Fruit fly (Drosophila melanogaster) whole organism, adult: Measurements from ENCODE around the gene tho2.

ENCODE experiments used
- CG11617 ChIP-seq: fragments of 200-800 bp; sonication (Bioruptor generic); optimal IDR thresholded peaks from 2 replicates; lab custom pipeline; 2017; ENCODE audit warnings: mild to moderate bottlenecking, missing biosample characterization, missing genetic modification reagents, missing genetic modification characterization
- CG12768 ChIP-seq: fragments of 200-800 bp; sonication (Bioruptor generic); optimal IDR thresholded peaks from 2 replicates; lab custom pipeline; 2017; ENCODE audit warnings: missing biosample characterization, missing genetic modification characterization, mild to moderate bottlenecking, moderate library complexity, missing genetic modification reagents
- CG14711 ChIP-seq: fragments of 200-800 bp; sonication (Bioruptor generic); optimal IDR thresholded peaks from 2 replicates; lab custom pipeline; 2018; ENCODE audit warnings: missing biosample characterization, mild to moderate bottlenecking, missing genetic modification characterization, moderate library complexity
- CG1620 ChIP-seq: fragments of 200-800 bp; sonication (Bioruptor generic); optimal IDR thresholded peaks from 2 replicates; lab custom pipeline; 2016; ENCODE audit warnings: missing biosample characterization, missing genetic modification characterization
- CG33017 ChIP-seq: fragments of 200-800 bp; sonication (Bioruptor generic); optimal IDR thresholded peaks from 2 replicates; lab custom pipeline; 2018; ENCODE audit warnings: missing biosample characterization, mild to moderate bottlenecking, missing genetic modification characterization, moderate library complexity
- CG5204 ChIP-seq: fragments of 200-800 bp; sonication (Bioruptor generic); optimal IDR thresholded peaks from 2 replicates; lab custom pipeline; 2016; ENCODE audit warnings: missing biosample characterization, missing genetic modification characterization
- CG7045 ChIP-seq: fragments of 200-800 bp; sonication (Bioruptor generic); optimal IDR thresholded peaks from 2 replicates; lab custom pipeline; 2017; ENCODE audit warnings: missing biosample characterization, mild to moderate bottlenecking, missing genetic modification characterization
- CG7101 ChIP-seq: fragments of 200-800 bp; sonication (Bioruptor generic); optimal IDR thresholded peaks from 2 replicates; lab custom pipeline; 2018; ENCODE audit warnings: missing biosample characterization, mild to moderate bottlenecking, missing genetic modification characterization, moderate library complexity
- Clk ChIP-seq: fragments of 200-800 bp; sonication (Bioruptor generic); optimal IDR thresholded peaks from 2 replicates; lab custom pipeline; 2017; ENCODE audit warnings: missing biosample characterization, missing genetic modification characterization
- Crg-1 ChIP-seq: fragments of 200-800 bp; sonication (Bioruptor generic); optimal IDR thresholded peaks from 2 replicates; lab custom pipeline; 2016; ENCODE audit warnings: missing biosample characterization, missing genetic modification characterization
- Hr96 ChIP-seq: fragments of 200-800 bp; sonication (Bioruptor generic); optimal IDR thresholded peaks from 2 replicates; lab custom pipeline; 2016; ENCODE audit warnings: missing biosample characterization, missing genetic modification characterization
- Mnt ChIP-seq: fragments of 200-800 bp; sonication (Bioruptor generic); optimal IDR thresholded peaks from 2 replicates; lab custom pipeline; 2016; ENCODE audit warnings: missing biosample characterization, mild to moderate bottlenecking, missing genetic modification characterization
- bab1 ChIP-seq: fragments of 200-800 bp; sonication (Bioruptor generic); optimal IDR thresholded peaks from 3 replicates; lab custom pipeline; 2019; ENCODE audit warnings: missing biosample characterization, mild to moderate bottlenecking, missing genetic modification characterization, moderate library complexity
- cic ChIP-seq: fragments of 200-800 bp; sonication (Bioruptor generic); optimal IDR thresholded peaks from 2 replicates; lab custom pipeline; 2017; ENCODE audit warnings: missing biosample characterization, mild to moderate bottlenecking, missing genetic modification characterization, moderate library complexity
- cnc ChIP-seq, 2 experiments: fragments of >200 bp; optimal IDR thresholded peaks; 2 replicates each; lab custom pipeline; 2017
- kay ChIP-seq: fragments of 200-800 bp; sonication (Bioruptor generic); peaks from one replicate; lab custom pipeline; 2016; ENCODE audit warnings: missing biosample characterization, missing genetic modification characterization, borderline replicate concordance
- ovo ChIP-seq: fragments of 200-800 bp; sonication (Bioruptor generic); optimal IDR thresholded peaks from 2 replicates; lab custom pipeline; 2016; ENCODE audit warnings: missing biosample characterization, missing genetic modification characterization
- pad ChIP-seq: fragments of 200-800 bp; sonication (Bioruptor generic); optimal IDR thresholded peaks from 3 replicates; lab custom pipeline; 2017; ENCODE audit warnings: missing biosample characterization, missing genetic modification characterization, mild to moderate bottlenecking, moderate library complexity, missing genetic modification reagents
- tj ChIP-seq: fragments of 200-800 bp; sonication (Bioruptor generic); optimal IDR thresholded peaks from 3 replicates; lab custom pipeline; 2017; ENCODE audit warnings: missing biosample characterization, mild to moderate bottlenecking, missing genetic modification characterization, moderate library complexity
- toe ChIP-seq: fragments of 200-800 bp; sonication (Bioruptor generic); optimal IDR thresholded peaks from 2 replicates; lab custom pipeline; 2016; ENCODE audit warnings: missing biosample characterization, missing genetic modification characterization

The tho2 gene

DNA sequence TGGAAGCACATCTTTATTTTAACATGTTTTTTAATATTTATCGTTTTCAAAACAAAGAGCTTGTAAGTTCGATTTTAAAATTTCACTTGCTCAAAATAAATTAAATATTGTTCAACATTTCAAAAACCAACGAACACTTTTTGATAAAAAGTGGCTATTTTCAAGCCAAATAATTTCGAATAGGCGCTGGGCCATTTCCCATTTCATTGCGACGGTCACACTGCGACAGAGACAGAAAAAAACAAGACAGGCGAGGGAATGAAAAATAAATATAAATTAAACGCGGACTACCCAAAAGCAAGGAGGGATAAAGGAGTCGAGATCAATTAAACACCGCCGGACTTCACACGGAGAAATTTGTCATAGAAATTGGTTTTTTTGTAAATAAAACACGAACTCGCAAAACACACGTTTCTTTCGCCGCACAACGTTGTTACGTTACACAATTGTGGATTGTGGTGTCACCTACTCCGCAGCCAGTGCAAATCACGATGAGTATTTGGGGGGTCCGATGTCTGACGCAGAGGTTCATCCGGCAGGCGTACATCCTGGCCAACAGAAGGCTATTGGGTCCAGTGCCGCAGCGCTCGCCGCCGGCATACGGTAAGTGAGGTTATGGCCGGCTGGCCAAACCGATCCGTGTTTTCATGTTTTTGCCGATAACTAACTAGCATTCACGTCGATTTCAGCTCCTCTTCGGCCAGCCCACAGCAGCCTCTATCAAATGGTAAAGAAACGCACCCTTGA lies 6.7 kb upstream of the tho2 start, which contains the start of gene AIF:
TSS of gene AIF (plus strand) at position 211 of the 747 bp plus-strand sequence.
- peak; percentile 55 for TF ChIP-seq Mnt (GFP tag; lab: Kevin White, UChicago)
- TF ChIP-seq pad (GFP tag; lab: Kevin White, UChicago): no peak
- no peak for TF ChIP-seq ovo (GFP tag; lab: Kevin White, UChicago)
- TF ChIP-seq toe: no peak
- TF ChIP-seq CG7101 (tag; lab: Kevin White, UChicago): peak; percentile 21
- TF ChIP-seq CG11617: peak; percentile 45
- no peak for TF ChIP-seq Hr96 (GFP tag; lab: Kevin White, UChicago)
- TF ChIP-seq cic (GFP tag; lab: Kevin White, UChicago): no peak

DNA sequence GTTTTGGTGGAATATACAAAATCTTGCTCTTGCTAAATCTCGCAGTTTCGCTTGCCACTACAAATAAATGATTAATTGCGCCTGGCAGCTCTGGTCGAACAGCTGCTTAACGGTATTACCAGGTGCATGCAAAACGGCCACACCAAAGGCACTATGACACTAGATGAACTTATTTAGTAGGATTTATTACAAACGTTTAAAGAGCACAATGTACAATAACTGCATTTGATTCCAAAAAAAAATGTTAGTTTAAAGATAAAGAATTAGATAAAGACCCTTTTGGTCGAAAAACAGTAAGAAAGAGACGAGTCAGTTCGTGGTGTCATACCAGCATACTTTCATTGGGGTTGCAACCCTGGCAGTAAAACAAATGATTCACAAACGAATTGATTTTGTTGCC lies 2.2 kb upstream of the tho2 start, which contains the start of the genes CG11723 and Tbcd:
TSS of gene CG11723 (minus strand) at position 68 of the 400 bp plus-strand sequence.
TSS of gene Tbcd (plus strand) at position 311 of the 400 bp plus-strand sequence.
- TF ChIP-seq Mnt (GFP tag; lab: Kevin White, UChicago) (peak; percentile 79), Clk (GFP tag; lab: Kevin White, UChicago) (peak; percentile 67), kay (GFP tag; lab: Kevin White, UChicago) (no peak), cic (GFP tag; lab: Kevin White, UChicago) (peak; percentile 55), ovo (GFP tag; lab: Kevin White, UChicago) (peak; percentile 86), cnc (optimal IDR thresholded peaks at IDR 0.05; lab: Kevin White, UChicago) (no peak), CG1620 (GFP tag; lab: Kevin White, UChicago) (peak; percentile 92), CG5204 (GFP tag; lab: Kevin White, UChicago) (no peak), CG7101 (tag; lab: Kevin White, UChicago) (peak; percentile 93), bab1 (GFP tag; lab: Kevin White, UChicago) (peak; percentile 97), Hr96 (GFP tag; lab: Kevin White, UChicago) (no peak), CG12768 (GFP tag; lab: Kevin White, UChicago) (peak; percentile 87), CG14711 (tag; lab: Kevin White, UChicago) (peak; percentile 99), tj (peak; percentile 75), Crg-1 (peak; percentile 90), pad (GFP tag; lab: Kevin White, UChicago) (peak; percentile 70), CG11617 (peak; percentile 91), CG7045 (GFP tag; lab: Kevin White, UChicago) (peak; percentile 92), CG33017 (tag; lab: Kevin White, UChicago) (peak; percentile 90)

DNA sequence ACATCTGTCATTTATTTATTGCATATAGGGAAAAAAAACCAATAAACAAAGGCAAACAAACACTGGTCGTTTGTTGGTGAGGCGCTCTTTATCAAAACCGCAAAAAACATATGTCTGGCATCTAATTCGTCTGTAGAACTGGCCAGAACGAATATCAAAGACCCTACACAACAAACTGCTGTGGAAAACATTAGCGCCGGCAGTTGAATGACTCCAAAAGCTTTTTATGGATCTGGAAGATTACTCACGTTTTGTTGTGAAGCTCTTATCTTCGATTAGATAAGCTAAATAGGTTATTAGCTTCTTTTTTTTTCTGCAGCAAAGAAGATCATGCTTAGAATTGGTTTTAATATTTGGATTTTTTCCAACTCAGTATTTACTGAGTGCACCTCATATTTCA lies 12.0 kb downstream of the tho2 start:
- TF ChIP-seq CG12768 (GFP tag; lab: Kevin White, UChicago) (no peak), CG14711 (tag; lab: Kevin White, UChicago) (peak; percentile 7), Crg-1 (peak; percentile 10), bab1 (GFP tag; lab: Kevin White, UChicago) (peak; percentile 15), CG11617 (no peak), CG33017 (tag; lab: Kevin White, UChicago) (peak; percentile 21), CG7101 (tag; lab: Kevin White, UChicago) (peak; percentile 16)

DNA sequence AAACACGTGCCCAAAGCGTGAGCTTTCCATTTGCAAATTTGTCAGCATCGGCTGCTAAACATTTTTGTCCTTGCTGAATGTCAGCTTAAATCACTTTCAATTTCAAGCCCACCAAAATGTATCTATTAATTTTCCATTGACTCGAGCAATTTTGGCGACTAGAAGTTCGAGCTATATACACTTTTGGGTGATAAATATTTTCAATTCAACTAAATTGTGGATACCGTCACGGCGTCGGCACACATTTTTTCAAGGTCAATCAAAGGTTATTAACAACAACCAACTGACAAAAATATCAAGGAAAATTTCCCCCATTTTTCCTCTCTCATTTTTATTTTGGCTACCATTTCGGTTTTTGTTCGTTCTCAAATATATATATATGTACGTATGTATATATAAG lies 12.8 kb downstream of the tho2 start:
- TF ChIP-seq kay (GFP tag; lab: Kevin White, UChicago): peak; percentile 85
- TF ChIP-seq cnc (optimal IDR thresholded peaks at IDR 0.05; lab: Kevin White, UChicago): no peak
- TF ChIP-seq CG7045 (GFP tag; lab: Kevin White, UChicago): no peak
- TF ChIP-seq CG7101 (tag; lab: Kevin White, UChicago): no peak

DNA sequence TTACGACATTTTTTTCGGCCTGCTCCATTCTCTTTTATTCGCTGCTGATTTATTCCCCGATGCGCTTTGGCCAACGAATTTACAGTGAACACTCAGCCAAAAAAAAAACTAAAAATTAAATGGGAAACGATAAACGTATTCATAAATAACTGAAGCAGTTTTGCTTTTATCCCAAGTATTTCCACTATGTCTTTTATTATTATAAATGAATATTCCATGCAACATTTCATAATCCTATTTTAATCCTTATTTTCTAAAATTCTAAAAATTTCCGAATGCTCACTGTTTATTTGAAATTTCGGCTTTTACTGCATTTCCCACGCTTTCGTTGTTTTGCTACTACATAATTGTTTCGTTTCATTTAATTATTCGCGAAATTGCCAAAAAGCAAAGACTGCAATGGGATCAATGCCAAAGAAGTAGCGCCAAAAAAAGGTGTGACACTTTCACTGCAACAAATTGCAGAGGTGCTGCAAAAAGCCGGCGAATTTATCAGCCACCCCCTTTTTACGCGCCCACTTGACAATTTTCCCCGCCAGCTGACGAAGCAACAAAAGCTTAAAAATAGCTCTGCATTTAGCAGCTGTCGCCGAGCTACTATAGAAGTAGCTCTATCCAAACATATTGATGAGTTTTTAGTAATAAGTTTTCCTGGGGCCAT lies 13.4 kb downstream of the tho2 start:
- TF ChIP-seq CG7101 (tag; lab: Kevin White, UChicago): peak; percentile 14
- TF ChIP-seq tj: peak; percentile 78
- peak; percentile 4 for TF ChIP-seq Mnt (GFP tag; lab: Kevin White, UChicago)
- peak; percentile 73 for TF ChIP-seq pad (GFP tag; lab: Kevin White, UChicago)
- TF ChIP-seq bab1 (GFP tag; lab: Kevin White, UChicago): peak; percentile 79
- peak; percentile 56 for TF ChIP-seq CG14711 (tag; lab: Kevin White, UChicago)
- no peak for TF ChIP-seq CG1620 (GFP tag; lab: Kevin White, UChicago)
- no peak for TF ChIP-seq ovo (GFP tag; lab: Kevin White, UChicago)
- peak; percentile 30 for TF ChIP-seq CG11617
- no peak for TF ChIP-seq Clk (GFP tag; lab: Kevin White, UChicago)
- no peak for TF ChIP-seq Hr96 (GFP tag; lab: Kevin White, UChicago)
